Fruit fly (Drosophila melanogaster) whole organism, pupa: ENCODE results near the gene CG42374.

Experiments used
- CG9948 ChIP-seq: fragments of 200-800 bp; sonication (Bioruptor generic); optimal IDR thresholded peaks from 2 replicates; lab custom pipeline; 2018; ENCODE audit warnings: missing biosample characterization, mild to moderate bottlenecking, missing genetic modification characterization, moderate library complexity
- D1 ChIP-seq: fragments of 200-800 bp; sonication (Bioruptor generic); optimal IDR thresholded peaks from 2 replicates; lab custom pipeline; 2018; ENCODE audit warnings: missing biosample characterization, mild to moderate bottlenecking, missing genetic modification characterization, moderate library complexity
- EcR ChIP-seq: fragments of 200-800 bp; sonication (Bioruptor generic); optimal IDR thresholded peaks from 3 replicates; lab custom pipeline; 2019; ENCODE audit warnings: missing biosample characterization, missing genetic modification characterization, mild to moderate bottlenecking, moderate library complexity, missing genetic modification reagents

- TF ChIP-seq CG9948 (tag; lab: Kevin White, UChicago), result no peak
- no peak for TF ChIP-seq D1 (tag; lab: Kevin White, UChicago)
- TF ChIP-seq EcR, result no peak
Measured at dm6 chr3L:19261720-19262119, 1.8 kb upstream of the CG42374 start.
